Worm (Caenorhabditis elegans) whole organism, L2 larva: Measurements from ENCODE around the gene C49A9.6.
A peak's percentile ranks its signal among the peaks of the same experiment; 100 is the strongest.

Source experiments
- C34F6.9 ChIP-seq: fragments of 150-350 bp; optimal IDR thresholded peaks from 2 replicates; lab custom pipeline; 2014; ENCODE audit warnings: missing biosample characterization, missing genetic modification characterization
- F13H6.1 ChIP-seq: sonication (generic microtip); optimal IDR thresholded peaks from 2 replicates; lab custom pipeline; 2016; ENCODE audit warnings: missing genetic modification characterization, missing compliant biosample characterization
- R02D3.7 ChIP-seq: fragments of 150-350 bp; optimal IDR thresholded peaks from 2 replicates; lab custom pipeline; 2014; ENCODE audit warnings: missing biosample characterization, missing genetic modification characterization
- Y55F3AM.14 ChIP-seq: fragments of 200-800 bp; sonication (Bioruptor generic); optimal IDR thresholded peaks from 2 replicates; lab custom pipeline; 2018; ENCODE audit warnings: mild to moderate bottlenecking, missing genetic modification characterization, missing compliant biosample characterization
- ZK546.5 ChIP-seq: sonication (generic microtip); optimal IDR thresholded peaks from 2 replicates; lab custom pipeline; 2017; ENCODE audit warnings: missing biosample characterization, missing genetic modification characterization
- alr-1 ChIP-seq: fragments of 150-350 bp; optimal IDR thresholded peaks from 2 replicates; lab custom pipeline; 2014; ENCODE audit warnings: missing biosample characterization, missing genetic modification characterization
- aly-2 ChIP-seq: fragments of 150-350 bp; optimal IDR thresholded peaks from 2 replicates; lab custom pipeline; 2014; ENCODE audit warnings: missing biosample characterization, missing genetic modification characterization
- ama-1 ChIP-seq: fragments of 150-350 bp; optimal IDR thresholded peaks from 2 replicates; lab custom pipeline; 2018; ENCODE audit warnings: inconsistent platforms
- ceh-16 ChIP-seq: fragments of 150-350 bp; optimal IDR thresholded peaks from 2 replicates; lab custom pipeline; 2014; ENCODE audit warnings: missing biosample characterization, missing genetic modification characterization
- ceh-82 ChIP-seq: fragments of 150-350 bp; optimal IDR thresholded peaks from 2 replicates; lab custom pipeline; 2014; ENCODE audit warnings: missing biosample characterization, missing genetic modification characterization
- crh-2 ChIP-seq: sonication (generic microtip); optimal IDR thresholded peaks from 2 replicates; lab custom pipeline; 2017; ENCODE audit warnings: missing biosample characterization, missing genetic modification characterization
- dmd-4 ChIP-seq: sonication (generic microtip); optimal IDR thresholded peaks from 2 replicates; lab custom pipeline; 2017; ENCODE audit warnings: missing biosample characterization, missing genetic modification characterization
- egl-27 ChIP-seq: sonication (generic microtip); optimal IDR thresholded peaks from 3 replicates; lab custom pipeline; 2017; ENCODE audit warnings: missing biosample characterization, missing genetic modification reagents, missing genetic modification characterization
- elt-1 ChIP-seq: fragments of 150-350 bp; optimal IDR thresholded peaks from 2 replicates; lab custom pipeline; 2014; ENCODE audit warnings: missing biosample characterization, missing genetic modification characterization
- fos-1 ChIP-seq: fragments of 150-350 bp; optimal IDR thresholded peaks from 2 replicates; lab custom pipeline; 2014; ENCODE audit warnings: missing biosample characterization, missing genetic modification characterization
- gmeb-1 ChIP-seq: fragments of 150-350 bp; optimal IDR thresholded peaks from 2 replicates; lab custom pipeline; 2014; ENCODE audit warnings: missing biosample characterization, missing genetic modification characterization
- lin-11 ChIP-seq: fragments of 150-350 bp; sonication (generic microtip); optimal IDR thresholded peaks from 2 replicates; lab custom pipeline; 2014; ENCODE audit warnings: missing biosample characterization, missing genetic modification characterization, inconsistent platforms, mixed read lengths
- lin-39 ChIP-seq: fragments of 150-350 bp; optimal IDR thresholded peaks from 2 replicates; lab custom pipeline; 2014; ENCODE audit warnings: missing biosample characterization, missing genetic modification reagents, missing genetic modification characterization
- lsy-2 ChIP-seq, 2 experiments: fragments of 150-350 bp in 1 of 2; sonication (generic microtip) in 1 of 2; optimal IDR thresholded peaks; 2 replicates each; lab custom pipeline; 2014 to 2017; ENCODE audit warnings: missing biosample characterization in 2 of 2, missing genetic modification characterization in 2 of 2
- mab-5 ChIP-seq: fragments of 150-350 bp; optimal IDR thresholded peaks from 2 replicates; lab custom pipeline; 2014; ENCODE audit warnings: missing biosample characterization, missing genetic modification characterization
- mbf-1 ChIP-seq: sonication (generic microtip); optimal IDR thresholded peaks from 2 replicates; lab custom pipeline; 2017; ENCODE audit warnings: missing biosample characterization, missing genetic modification characterization
- mdl-1 ChIP-seq, 2 experiments: fragments of 150-350 bp in 1 of 2; sonication (generic microtip) in 1 of 2; optimal IDR thresholded peaks; 2 replicates each; lab custom pipeline; 2017; ENCODE audit warnings: missing biosample characterization in 2 of 2, missing genetic modification characterization in 2 of 2
- nhr-10 ChIP-seq: sonication (generic microtip); optimal IDR thresholded peaks from 2 replicates; lab custom pipeline; 2017; ENCODE audit warnings: missing biosample characterization, missing genetic modification characterization
- nhr-11 ChIP-seq: fragments of 150-350 bp; optimal IDR thresholded peaks from 2 replicates; lab custom pipeline; 2014; ENCODE audit warnings: missing biosample characterization, missing genetic modification characterization
- nhr-21 ChIP-seq: fragments of 150-350 bp; optimal IDR thresholded peaks from 2 replicates; lab custom pipeline; 2014; ENCODE audit warnings: missing biosample characterization, missing genetic modification characterization
- nhr-237 ChIP-seq: fragments of 150-350 bp; optimal IDR thresholded peaks from 2 replicates; lab custom pipeline; 2014; ENCODE audit warnings: missing biosample characterization, missing genetic modification characterization
- nhr-25 ChIP-seq: fragments of 150-350 bp; sonication (generic microtip); optimal IDR thresholded peaks from 3 replicates; lab custom pipeline; 2014; ENCODE audit warnings: missing biosample characterization, missing genetic modification characterization
- nhr-6 ChIP-seq: fragments of 150-350 bp; optimal IDR thresholded peaks from 2 replicates; lab custom pipeline; 2014; ENCODE audit warnings: missing biosample characterization, missing genetic modification characterization
- nhr-77 ChIP-seq: fragments of 150-350 bp; optimal IDR thresholded peaks from 2 replicates; lab custom pipeline; 2014; ENCODE audit warnings: missing biosample characterization, missing genetic modification characterization
- peb-1 ChIP-seq: fragments of 150-350 bp; optimal IDR thresholded peaks from 2 replicates; lab custom pipeline; 2014; ENCODE audit warnings: missing biosample characterization, missing genetic modification characterization
- sem-4 ChIP-seq: fragments of 150-350 bp; optimal IDR thresholded peaks from 2 replicates; lab custom pipeline; 2014; ENCODE audit warnings: missing biosample characterization, missing genetic modification reagents, missing genetic modification characterization
- skn-1 ChIP-seq: sonication (generic microtip); optimal IDR thresholded peaks from 2 replicates; lab custom pipeline; 2017; ENCODE audit warnings: missing biosample characterization, missing genetic modification characterization
- sma-3 ChIP-seq: sonication (generic microtip); optimal IDR thresholded peaks from 2 replicates; lab custom pipeline; 2016; ENCODE audit warnings: missing genetic modification reagents, missing genetic modification characterization, missing compliant biosample characterization
- sma-9 ChIP-seq, 2 experiments: fragments of 150-350 bp in 1 of 2; sonication (generic microtip) in 1 of 2; optimal IDR thresholded peaks; 2 replicates each; lab custom pipeline; 2014 to 2016; ENCODE audit warnings: missing genetic modification characterization in 2 of 2, mild to moderate bottlenecking in 1 of 2, missing biosample characterization in 1 of 2, missing compliant biosample characterization in 1 of 2, missing genetic modification reagents in 1 of 2, moderate library complexity in 1 of 2
- snpc-4 ChIP-seq: fragments of 150-350 bp; optimal IDR thresholded peaks from 2 replicates; lab custom pipeline; 2014; ENCODE audit warnings: missing biosample characterization, missing genetic modification characterization
- unc-39 ChIP-seq: fragments of 150-350 bp; optimal IDR thresholded peaks from 2 replicates; lab custom pipeline; 2014; ENCODE audit warnings: missing biosample characterization, missing genetic modification characterization
- unc-55 ChIP-seq: fragments of 150-350 bp; sonication (generic microtip); optimal IDR thresholded peaks from 3 replicates; lab custom pipeline; 2014; ENCODE audit warnings: missing biosample characterization, missing genetic modification reagents, missing genetic modification characterization
- unc-62 ChIP-seq: fragments of 150-350 bp; optimal IDR thresholded peaks from 2 replicates; lab custom pipeline; 2014; ENCODE audit warnings: missing biosample characterization, missing genetic modification reagents, missing genetic modification characterization
- zag-1 ChIP-seq: fragments of 150-350 bp; optimal IDR thresholded peaks from 2 replicates; lab custom pipeline; 2014; ENCODE audit warnings: missing biosample characterization, missing genetic modification characterization
- ztf-1 ChIP-seq: fragments of 200-800 bp; sonication (Bioruptor generic); conservative IDR thresholded peaks from 2 replicates; pipeline ENCODE4 v1.3.6; 2022; ENCODE audit warnings: missing genetic modification characterization, missing compliant biosample characterization
- ztf-11 ChIP-seq: sonication (generic microtip); optimal IDR thresholded peaks from 2 replicates; lab custom pipeline; 2017; ENCODE audit warnings: missing biosample characterization, missing genetic modification characterization
- ztf-4 ChIP-seq: fragments of 150-350 bp; optimal IDR thresholded peaks from 2 replicates; lab custom pipeline; 2014; ENCODE audit warnings: missing biosample characterization, missing genetic modification characterization

Gene C49A9.6

DNA sequence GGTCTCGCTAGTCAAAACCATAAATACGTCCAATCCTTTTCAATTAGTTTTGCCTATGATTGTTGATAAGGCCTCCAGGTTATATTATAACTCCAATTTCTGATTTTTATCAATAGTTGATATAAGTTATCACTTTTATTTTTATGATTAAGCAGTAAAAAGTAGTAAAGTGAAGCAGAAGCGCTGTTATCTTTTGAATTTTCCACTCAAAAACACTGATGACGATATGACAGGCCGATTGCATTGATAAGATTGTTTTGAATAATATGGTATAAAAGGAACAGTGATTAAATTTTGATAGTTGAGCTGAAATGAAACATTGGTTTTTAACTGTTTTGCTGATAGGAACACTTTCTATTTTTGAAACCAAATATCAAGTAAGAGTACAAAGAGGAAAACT, 25.2 kb upstream of the C49A9.6 start, which contains the start of gene asp-9:
TSS of gene asp-9 (plus strand) at position 312 of the 400 bp plus-strand sequence.
- TF ChIP-seq mdl-1 (tag; optimal IDR thresholded peaks at IDR 0.05; lab: Kevin White, UChicago) = no peak
- TF ChIP-seq peb-1 (tag; lab: Kevin White, UChicago) = no peak
- TF ChIP-seq ama-1 = no peak
- TF ChIP-seq ztf-11 (tag; lab: Kevin White, UChicago) = no peak
- no peak for TF ChIP-seq sma-3 (GFP tag; lab: Kevin White, UChicago)
- peak; percentile 48 for TF ChIP-seq fos-1

- TF ChIP-seq ztf-11 (tag; lab: Kevin White, UChicago) (no peak), nhr-21 (no peak)
Measured at ce11 chrIV:6187160-6187559, 23.6 kb upstream of the C49A9.6 start.

- no peak for TF ChIP-seq peb-1 (tag; lab: Kevin White, UChicago)
- TF ChIP-seq aly-2 (tag; lab: Kevin White, UChicago) = no peak
- TF ChIP-seq ceh-82 (tag; lab: Kevin White, UChicago) = no peak
- TF ChIP-seq dmd-4 (tag; lab: Kevin White, UChicago) = no peak
- no peak for TF ChIP-seq nhr-10 (tag; lab: Kevin White, UChicago)
- no peak for TF ChIP-seq nhr-11 (tag; lab: Kevin White, UChicago)
- TF ChIP-seq Y55F3AM.14 = no peak
- no peak for TF ChIP-seq mbf-1 (tag; lab: Kevin White, UChicago)
- no peak for TF ChIP-seq unc-62
- TF ChIP-seq sem-4 (tag; lab: Kevin White, UChicago) = no peak
- no peak for TF ChIP-seq lin-11 (tag; lab: Kevin White, UChicago)
- TF ChIP-seq nhr-77 = no peak
- TF ChIP-seq, all 48 proteins: peak for 0
Measured at ce11 chrIV:6200249-6200648, 10.5 kb upstream of the C49A9.6 start.

DNA sequence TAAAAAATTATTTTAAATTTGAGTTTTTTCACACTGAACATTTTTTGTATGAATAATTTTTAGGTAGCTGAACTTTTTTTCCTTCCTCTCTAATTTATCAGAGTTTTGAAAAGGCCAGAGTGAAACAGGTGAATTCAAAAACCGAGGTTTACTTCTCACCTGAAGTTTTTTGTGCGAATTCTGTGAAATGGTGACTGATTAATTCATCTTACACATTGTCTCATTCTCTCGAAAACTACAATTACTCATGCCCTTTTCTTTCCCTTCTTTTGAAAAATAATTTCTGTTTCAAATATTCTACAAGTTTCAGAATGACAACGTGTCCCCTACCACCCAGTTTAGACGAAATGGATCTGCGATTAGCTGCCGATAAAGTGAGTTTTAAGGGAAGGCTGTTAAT, 9.0 kb upstream of the C49A9.6 start, which contains the start of gene tkr-2:
TSS of gene tkr-2 (plus strand) at position 301 of the 400 bp plus-strand sequence.
- no peak for TF ChIP-seq nhr-25
- TF ChIP-seq sma-9 (GFP tag; optimal IDR thresholded peaks at IDR 0.05; lab: Kevin White, UChicago) = no peak
- no peak for TF ChIP-seq sma-9 (tag; optimal IDR thresholded peaks at IDR 0.05; lab: Kevin White, UChicago)
- no peak for TF ChIP-seq F13H6.1 (tag; lab: Kevin White, UChicago)
- no peak for TF ChIP-seq R02D3.7 (tag; lab: Kevin White, UChicago)
- TF ChIP-seq crh-2 (tag; lab: Kevin White, UChicago) = no peak
- no peak for TF ChIP-seq nhr-10 (tag; lab: Kevin White, UChicago)
- TF ChIP-seq ceh-16 = no peak
- TF ChIP-seq mab-5 = no peak
- TF ChIP-seq nhr-237 (tag; lab: Kevin White, UChicago) = no peak
- no peak for TF ChIP-seq egl-27 (tag; lab: Kevin White, UChicago)
- TF ChIP-seq ceh-82 (tag; lab: Kevin White, UChicago) = no peak
- no peak for TF ChIP-seq mdl-1 (tag; optimal IDR thresholded peaks at IDR 0.05; lab: Kevin White, UChicago)
- TF ChIP-seq gmeb-1 = no peak
- no peak for TF ChIP-seq ztf-1 (GFP tag; lab: Robert Waterston, UW)
- TF ChIP-seq Y55F3AM.14 = no peak
- TF ChIP-seq snpc-4 (tag; lab: Kevin White, UChicago) = no peak
- no peak for TF ChIP-seq ztf-4 (tag; lab: Kevin White, UChicago)
- TF ChIP-seq lin-39 (tag; lab: Kevin White, UChicago) = no peak
- TF ChIP-seq aly-2 (tag; lab: Kevin White, UChicago) = no peak
- no peak for TF ChIP-seq elt-1 (tag; lab: Kevin White, UChicago)
- TF ChIP-seq, all 48 proteins: peak for 0

- TF ChIP-seq lsy-2 (tag; optimal IDR thresholded peaks at IDR 0.05; lab: Kevin White, UChicago) = peak; percentile 83 to 90
- TF ChIP-seq sem-4 (tag; lab: Kevin White, UChicago) = peak; percentile 58
- no peak for TF ChIP-seq alr-1 (tag; lab: Kevin White, UChicago)
- TF ChIP-seq unc-55 (GFP tag; lab: Kevin White, UChicago) = peak; percentile 93
- no peak for TF ChIP-seq aly-2 (tag; lab: Kevin White, UChicago)
- peak; percentile 14 for TF ChIP-seq nhr-10 (tag; lab: Kevin White, UChicago)
- no peak for TF ChIP-seq ztf-1 (GFP tag; lab: Robert Waterston, UW)
- peak; percentile 69 for TF ChIP-seq nhr-21
- no peak for TF ChIP-seq ama-1
- TF ChIP-seq nhr-11 (tag; lab: Kevin White, UChicago) = no peak
- no peak for TF ChIP-seq lin-39 (tag; lab: Kevin White, UChicago)
- peak; percentile 81 for TF ChIP-seq mab-5
- peak; percentile 21 for TF ChIP-seq nhr-6 (tag; lab: Kevin White, UChicago)
- TF ChIP-seq gmeb-1 = peak; percentile 97
- TF ChIP-seq skn-1 (tag; lab: Kevin White, UChicago) = no peak
- TF ChIP-seq ceh-82 (tag; lab: Kevin White, UChicago) = no peak
- TF ChIP-seq nhr-25 = peak; percentile 82
- no peak for TF ChIP-seq nhr-237 (tag; lab: Kevin White, UChicago)
- no peak for TF ChIP-seq ztf-11 (tag; lab: Kevin White, UChicago)
- TF ChIP-seq ceh-16 = no peak
- TF ChIP-seq mbf-1 (tag; lab: Kevin White, UChicago) = no peak
- TF ChIP-seq Y55F3AM.14 = peak; percentile 6
- TF ChIP-seq unc-39 (tag; lab: Kevin White, UChicago) = no peak
- TF ChIP-seq zag-1 (tag; lab: Kevin White, UChicago) = no peak
- TF ChIP-seq ZK546.5 (tag; lab: Kevin White, UChicago) = no peak
- TF ChIP-seq C34F6.9 = peak; percentile 87
- no peak for TF ChIP-seq ztf-4 (tag; lab: Kevin White, UChicago)
- peak; percentile 62 for TF ChIP-seq lin-11 (tag; lab: Kevin White, UChicago)
Measured at ce11 chrIV:6206294-6206776, 4.4 kb upstream of the C49A9.6 start, which contains the start of gene C49A9.10. TSS of gene C49A9.10 (minus strand) at chrIV:6206344.
